Fruit fly (Drosophila melanogaster): ENCODE measurements around the gene Atac1.

Atac1 gene

DNA sequence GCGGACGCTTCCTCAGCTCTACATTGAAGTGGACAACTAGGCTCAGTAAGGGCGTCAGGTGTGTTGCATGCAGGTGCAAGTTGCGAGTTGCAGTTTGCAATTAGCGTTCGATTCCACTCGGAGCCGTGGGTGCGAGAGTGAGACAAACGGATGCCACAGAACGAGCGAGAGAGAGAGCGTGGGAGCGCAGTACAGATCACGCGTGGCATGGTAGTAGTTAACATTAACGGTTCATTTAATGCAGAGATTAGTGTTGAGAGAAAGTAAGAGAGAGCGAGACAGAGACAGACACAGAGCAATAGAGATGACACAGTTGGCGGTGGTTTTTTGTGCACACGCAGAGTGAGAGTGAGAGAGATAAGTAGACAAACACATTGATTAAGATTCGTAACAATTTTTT, 20.4 kb downstream of the Atac1 start (continued):
- TF ChIP-seq D19B (GFP tag; optimal IDR thresholded peaks at IDR 0.05) = no peak
- TF ChIP-seq insv (GFP tag; optimal IDR thresholded peaks at IDR 0.05) = no peak
- TF ChIP-seq z (GFP tag; IDR thresholded peaks at IDR 0.05) = 0 out of 3 replicates have a peak, but pooled peaks have one; percentile 46
- peak; percentile 49 for TF ChIP-seq CG15479 (GFP tag; optimal IDR thresholded peaks at IDR 0.05)
- TF ChIP-seq Sry-δ (GFP tag; optimal IDR thresholded peaks at IDR 0.05) = peak; percentile 51
- no peak for TF ChIP-seq danr (GFP tag; IDR thresholded peaks at IDR 0.05)
- TF ChIP-seq stwl (tag; optimal IDR thresholded peaks at IDR 0.05) = peak; percentile 42
- TF ChIP-seq CG12942 (GFP tag; optimal IDR thresholded peaks at IDR 0.05) = no peak
- TF ChIP-seq CG10321 (GFP tag; IDR thresholded peaks at IDR 0.05) = peak; percentile 88
- peak; percentile 75 for TF ChIP-seq CG8478 (optimal IDR thresholded peaks at IDR 0.05)
- no peak for TF ChIP-seq sens (GFP tag)
- TF ChIP-seq CG6272 (GFP tag; IDR thresholded peaks at IDR 0.05) = no peak
- TF ChIP-seq CG4730 (GFP tag; IDR thresholded peaks at IDR 0.05) = no peak
- no peak for TF ChIP-seq NC2β (GFP tag; optimal IDR thresholded peaks at IDR 0.05)
- TF ChIP-seq scrt (GFP tag; optimal IDR thresholded peaks at IDR 0.05) = no peak
- no peak for TF ChIP-seq CG12391 (tag; optimal IDR thresholded peaks at IDR 0.05)
- TF ChIP-seq tll (GFP tag; optimal IDR thresholded peaks at IDR 0.05) = peak; percentile 1 to 17
- TF ChIP-seq BEAF-32 (GFP tag; optimal IDR thresholded peaks at IDR 0.05) = peak; percentile 9
- peak; percentile 16 for TF ChIP-seq CG8924 (tag; optimal IDR thresholded peaks at IDR 0.05)

- TF ChIP-seq pho (GFP tag; optimal IDR thresholded peaks at IDR 0.05) = no peak
- TF ChIP-seq CG1024 (GFP tag; IDR thresholded peaks at IDR 0.05) = no peak
- no peak for TF ChIP-seq CG11723 (GFP tag; optimal IDR thresholded peaks at IDR 0.05)
- no peak for TF ChIP-seq CG43689 (GFP tag; IDR thresholded peaks at IDR 0.05)
- TF ChIP-seq bsh (GFP tag; optimal IDR thresholded peaks at IDR 0.05) = no peak
- TF ChIP-seq ken (GFP tag; IDR thresholded peaks at IDR 0.05) = no peak
- no peak for TF ChIP-seq Xrp1 (GFP tag; IDR thresholded peaks at IDR 0.05)
- no peak for TF ChIP-seq lola (GFP tag; optimal IDR thresholded peaks at IDR 0.05)
- TF ChIP-seq dpn (GFP tag; optimal IDR thresholded peaks at IDR 0.05) = no peak
Observed at dm6 chr2L:6931821-6932220, 28.3 kb downstream of the Atac1 start, which contains the start of gene CG43232. Gene CG43232 (plus strand): TSS chr2L:6932121.

dm6 chr2L:6925114-6925513, 35.0 kb downstream of the Atac1 start:
- TF ChIP-seq CG43689 (GFP tag; IDR thresholded peaks at IDR 0.05) = no peak
- no peak for TF ChIP-seq her (GFP tag; optimal IDR thresholded peaks at IDR 0.05)
- TF ChIP-seq BtbVII (GFP tag; optimal IDR thresholded peaks at IDR 0.05) = no peak
- TF ChIP-seq da (GFP tag; optimal IDR thresholded peaks at IDR 0.05) = no peak
- no peak for TF ChIP-seq CG4360 (GFP tag; IDR thresholded peaks at IDR 0.05)
- no peak for TF ChIP-seq gsb (GFP tag; IDR thresholded peaks at IDR 0.05)
- TF ChIP-seq Fer3 (tag; optimal IDR thresholded peaks at IDR 0.05) = no peak
- no peak for TF ChIP-seq CG15696 (tag; optimal IDR thresholded peaks at IDR 0.05)
- no peak for TF ChIP-seq ara (GFP tag; IDR thresholded peaks at IDR 0.05)
- TF ChIP-seq CG34224 (GFP tag; IDR thresholded peaks at IDR 0.05; ENCODE audit: partially characterized antibody) = no peak
- no peak for TF ChIP-seq CG13624 (GFP tag; optimal IDR thresholded peaks at IDR 0.05)
- no peak for TF ChIP-seq ftz-f1 (GFP tag; optimal IDR thresholded peaks at IDR 0.05)
- TF ChIP-seq rib (GFP tag; IDR thresholded peaks at IDR 0.05) = no peak
- no peak for TF ChIP-seq Dfd (GFP tag; optimal IDR thresholded peaks at IDR 0.05)
- TF ChIP-seq eyg (GFP tag; optimal IDR thresholded peaks at IDR 0.05) = no peak
- peak; percentile 27 for TF ChIP-seq sens (GFP tag)
- TF ChIP-seq knrl (GFP tag; IDR thresholded peaks at IDR 0.05; ENCODE audit: partially characterized antibody) = peak; percentile 32; the same call in 1 of the 3 replicates
- TF ChIP-seq CG7786 (GFP tag; optimal IDR thresholded peaks at IDR 0.05) = no peak
- TF ChIP-seq CG13287 (GFP tag; IDR thresholded peaks at IDR 0.05; ENCODE audit: partially characterized antibody) = no peak
- TF ChIP-seq lbe (GFP tag; optimal IDR thresholded peaks at IDR 0.05) = no peak
- no peak for TF ChIP-seq insv (GFP tag; optimal IDR thresholded peaks at IDR 0.05)
- TF ChIP-seq bsh (GFP tag; optimal IDR thresholded peaks at IDR 0.05) = no peak
- TF ChIP-seq CG7556 (GFP tag; optimal IDR thresholded peaks at IDR 0.05) = no peak
- no peak for TF ChIP-seq Xrp1 (GFP tag; IDR thresholded peaks at IDR 0.05)
- TF ChIP-seq Ets65A (GFP tag) = peak; percentile 80
- TF ChIP-seq TFAM (GFP tag; optimal IDR thresholded peaks at IDR 0.05) = no peak
- no peak for TF ChIP-seq H15 (GFP tag; IDR thresholded peaks at IDR 0.05)
